Fruit fly (Drosophila melanogaster) whole organism, embryonic: ENCODE data around the gene Mtl.

Source experiments
- Ada2b ChIP-seq: fragments of 200-800 bp; sonication (Bioruptor generic); IDR thresholded peaks from 2 replicates; pipeline ENCODE4 v1.3.6; 2022; ENCODE audit warnings: missing biosample characterization, missing genetic modification characterization
- CG1024 ChIP-seq: fragments of 200-800 bp; sonication (Bioruptor generic); IDR thresholded peaks from 2 replicates; pipeline ENCODE4 v1.3.6; 2022; ENCODE audit warnings: missing biosample characterization, missing genetic modification characterization
- CG11504 ChIP-seq: fragments of 200-800 bp; sonication (Bioruptor generic); optimal IDR thresholded peaks from 3 replicates; lab custom pipeline; 2019; ENCODE audit warnings: missing biosample characterization, mild to moderate bottlenecking, missing genetic modification characterization, moderate library complexity
- CG12219 ChIP-seq: fragments of 200-800 bp; sonication (Bioruptor generic); optimal IDR thresholded peaks from 3 replicates; lab custom pipeline; 2018; ENCODE audit warnings: missing biosample characterization, mild to moderate bottlenecking, missing genetic modification characterization
- CG15269 ChIP-seq: fragments of 200-800 bp; sonication (Bioruptor generic); optimal IDR thresholded peaks from 2 replicates; lab custom pipeline; 2018; ENCODE audit warnings: missing biosample characterization, mild to moderate bottlenecking, missing genetic modification characterization, moderate library complexity
- CG15514 ChIP-seq: fragments of 200-800 bp; sonication (Bioruptor generic); optimal IDR thresholded peaks from 3 replicates; lab custom pipeline; 2017; ENCODE audit warnings: missing biosample characterization, missing genetic modification characterization, mild to moderate bottlenecking, moderate library complexity, missing genetic modification reagents
- CG1647 ChIP-seq: fragments of 200-800 bp; sonication (Bioruptor generic); optimal IDR thresholded peaks from 3 replicates; lab custom pipeline; 2016; ENCODE audit warnings: missing biosample characterization, missing genetic modification characterization
- CG17328 ChIP-seq: fragments of 200-800 bp; sonication (Bioruptor generic); IDR thresholded peaks from 2 replicates; pipeline ENCODE4 v1.3.6; 2022; ENCODE audit warnings: missing biosample characterization, missing genetic modification characterization
- CG17361 ChIP-seq: fragments of 200-800 bp; sonication (Bioruptor generic); IDR thresholded peaks from 3 replicates; pipeline ENCODE4 v1.3.6; 2022; ENCODE audit warnings: missing biosample characterization, missing genetic modification characterization
- CG17612 ChIP-seq: fragments of 200-800 bp; sonication (Bioruptor generic); IDR thresholded peaks from 2 replicates; pipeline ENCODE4 v1.3.6; 2022; ENCODE audit warnings: missing biosample characterization, missing genetic modification characterization
- CG30431 ChIP-seq: fragments of 200-800 bp; sonication (Bioruptor generic); optimal IDR thresholded peaks from 2 replicates; lab custom pipeline; 2017; ENCODE audit warnings: missing biosample characterization, missing genetic modification characterization
- CG31441 ChIP-seq: fragments of 200-800 bp; sonication (Bioruptor generic); IDR thresholded peaks from 2 replicates; pipeline ENCODE4 v1.3.6; 2022; ENCODE audit warnings: missing biosample characterization, missing genetic modification characterization
- CG3163 ChIP-seq: fragments of 200-800 bp; sonication (Bioruptor generic); optimal IDR thresholded peaks from 3 replicates; lab custom pipeline; 2016; ENCODE audit warnings: missing biosample characterization, missing genetic modification characterization
- CG3281 ChIP-seq: fragments of 200-800 bp; sonication (Bioruptor generic); optimal IDR thresholded peaks from 3 replicates; lab custom pipeline; 2017; ENCODE audit warnings: missing biosample characterization, mild to moderate bottlenecking, missing genetic modification characterization
- CG4360 ChIP-seq: fragments of 200-800 bp; sonication (Bioruptor generic); IDR thresholded peaks from 2 replicates; pipeline ENCODE4 v1.3.6; 2022; ENCODE audit warnings: missing biosample characterization, missing genetic modification characterization
- CG6654 ChIP-seq: fragments of 200-800 bp; sonication (Bioruptor generic); optimal IDR thresholded peaks from 2 replicates; lab custom pipeline; 2017; ENCODE audit warnings: missing biosample characterization, mild to moderate bottlenecking, missing genetic modification characterization
- CG6813 ChIP-seq: fragments of 200-800 bp; sonication (Bioruptor generic); optimal IDR thresholded peaks from 2 replicates; lab custom pipeline; 2017; ENCODE audit warnings: missing biosample characterization, missing genetic modification characterization, mild to moderate bottlenecking, moderate library complexity, missing genetic modification reagents
- CG7963 ChIP-seq: fragments of 200-800 bp; sonication (Bioruptor generic); IDR thresholded peaks from 3 replicates; pipeline ENCODE4 v1.3.6; 2022; ENCODE audit warnings: missing biosample characterization, missing genetic modification characterization; ENCODE audit not compliant: partially characterized antibody
- CG8089 ChIP-seq: fragments of 200-800 bp; sonication (Bioruptor generic); optimal IDR thresholded peaks from 3 replicates; lab custom pipeline; 2016; ENCODE audit warnings: missing biosample characterization, missing genetic modification characterization
- CG8281 ChIP-seq: fragments of 200-800 bp; sonication (Bioruptor generic); optimal IDR thresholded peaks from 2 replicates; lab custom pipeline; 2018; ENCODE audit warnings: missing biosample characterization, mild to moderate bottlenecking, missing genetic modification characterization, moderate library complexity
- CG8388 ChIP-seq: fragments of 200-800 bp; sonication (Bioruptor generic); optimal IDR thresholded peaks from 2 replicates; lab custom pipeline; 2019; ENCODE audit warnings: missing biosample characterization, mild to moderate bottlenecking, missing genetic modification characterization, moderate library complexity
- CG8924 ChIP-seq: fragments of 200-800 bp; optimal IDR thresholded peaks from 3 replicates; lab custom pipeline; 2019; ENCODE audit warnings: missing biosample characterization, mild to moderate bottlenecking, missing genetic modification characterization, moderate library complexity
- CG9727 ChIP-seq: fragments of 200-800 bp; sonication (Bioruptor generic); optimal IDR thresholded peaks from 3 replicates; lab custom pipeline; 2017; ENCODE audit warnings: missing biosample characterization, mild to moderate bottlenecking, missing genetic modification characterization
- CoRest ChIP-seq: fragments of 200-800 bp; sonication (Bioruptor generic); optimal IDR thresholded peaks from 3 replicates; lab custom pipeline; 2018; ENCODE audit warnings: missing biosample characterization, mild to moderate bottlenecking, missing genetic modification characterization, moderate library complexity
- CrebB ChIP-seq: fragments of 200-800 bp; sonication (Bioruptor generic); optimal IDR thresholded peaks from 3 replicates; lab custom pipeline; 2018; ENCODE audit warnings: missing biosample characterization, mild to moderate bottlenecking, missing genetic modification characterization
- Dip3 ChIP-seq: fragments of 200-800 bp; sonication (Bioruptor generic); optimal IDR thresholded peaks from 3 replicates; lab custom pipeline; 2016; ENCODE audit warnings: missing biosample characterization, missing genetic modification characterization
- Hsf ChIP-seq: fragments of 200-800 bp; sonication (Bioruptor generic); optimal IDR thresholded peaks from 3 replicates; lab custom pipeline; 2016; ENCODE audit warnings: missing biosample characterization, missing genetic modification characterization
- Myb ChIP-seq: fragments of 200-800 bp; sonication (Bioruptor generic); optimal IDR thresholded peaks from 2 replicates; lab custom pipeline; 2016; ENCODE audit warnings: missing biosample characterization, missing genetic modification characterization
- Sox102F ChIP-seq: fragments of 200-800 bp; sonication (Bioruptor generic); optimal IDR thresholded peaks from 2 replicates; lab custom pipeline; 2018; ENCODE audit warnings: missing biosample characterization, mild to moderate bottlenecking, missing genetic modification characterization, moderate library complexity
- ac ChIP-seq: fragments of 200-800 bp; sonication (Bioruptor generic); optimal IDR thresholded peaks from 3 replicates; lab custom pipeline; 2017; ENCODE audit warnings: missing biosample characterization, mild to moderate bottlenecking, missing genetic modification characterization
- cato ChIP-seq: fragments of 200-800 bp; sonication (Bioruptor generic); optimal IDR thresholded peaks from 2 replicates; lab custom pipeline; 2016; ENCODE audit warnings: missing biosample characterization, missing genetic modification characterization, borderline replicate concordance
- chif ChIP-seq, 2 experiments: fragments of 200-800 bp; sonication (Bioruptor generic); optimal IDR thresholded peaks; 3 replicates each; lab custom pipeline; 2016; ENCODE audit warnings: missing biosample characterization in 2 of 2, missing genetic modification characterization in 2 of 2
- dati ChIP-seq: fragments of 200-800 bp; sonication (Bioruptor generic); IDR thresholded peaks from 2 replicates; pipeline ENCODE4 v1.3.6; 2022; ENCODE audit warnings: missing biosample characterization, missing genetic modification characterization
- en ChIP-seq: fragments of 200-800 bp; sonication (Bioruptor generic); optimal IDR thresholded peaks from 2 replicates; lab custom pipeline; 2016; ENCODE audit warnings: missing biosample characterization, missing genetic modification characterization
- esg ChIP-seq: fragments of 200-800 bp; sonication (Bioruptor generic); conservative IDR thresholded peaks from 2 replicates; pipeline ENCODE4 v1.3.6; 2022; ENCODE audit warnings: missing biosample characterization, missing genetic modification characterization
- fd3F ChIP-seq: fragments of 200-800 bp; sonication (Bioruptor generic); optimal IDR thresholded peaks from 2 replicates; lab custom pipeline; 2018; ENCODE audit warnings: missing biosample characterization, mild to moderate bottlenecking, missing genetic modification characterization, moderate library complexity
- inv ChIP-seq: fragments of 200-800 bp; sonication (Bioruptor generic); IDR thresholded peaks from 2 replicates; pipeline ENCODE4 v1.3.6; 2022; ENCODE audit warnings: missing biosample characterization, missing genetic modification characterization; ENCODE audit not compliant: partially characterized antibody
- klu ChIP-seq: fragments of 200-800 bp; sonication (Bioruptor generic); IDR thresholded peaks from 2 replicates; pipeline ENCODE4 v1.3.6; 2022; ENCODE audit warnings: missing biosample characterization, missing genetic modification characterization
- lab ChIP-seq: fragments of 200-800 bp; sonication (Bioruptor generic); optimal IDR thresholded peaks from 3 replicates; lab custom pipeline; 2017; ENCODE audit warnings: missing biosample characterization, missing genetic modification characterization, mild to moderate bottlenecking, moderate library complexity, missing genetic modification reagents
- mam ChIP-seq: fragments of 200-800 bp; sonication (Bioruptor generic); optimal IDR thresholded peaks from 3 replicates; lab custom pipeline; 2016; ENCODE audit warnings: missing biosample characterization, missing genetic modification characterization
- odd ChIP-seq: fragments of 200-800 bp; sonication (Bioruptor generic); optimal IDR thresholded peaks from 2 replicates; lab custom pipeline; 2017; ENCODE audit warnings: missing biosample characterization, mild to moderate bottlenecking, missing genetic modification characterization
- sc ChIP-seq, 3 experiments: fragments of >200 bp in 2 of 3; fragments of 200-800 bp in 1 of 3; sonication (Bioruptor generic) in 1 of 3; optimal IDR thresholded peaks; 2 replicates in 2 of 3; 3 replicates in 1 of 3; lab custom pipeline; 2017; ENCODE audit warnings: mild to moderate bottlenecking in 1 of 3, missing biosample characterization in 1 of 3, missing genetic modification characterization in 1 of 3, missing genetic modification reagents in 1 of 3
- sd ChIP-seq: fragments of 200-800 bp; sonication (Bioruptor generic); optimal IDR thresholded peaks from 3 replicates; lab custom pipeline; 2018; ENCODE audit warnings: missing biosample characterization, mild to moderate bottlenecking, missing genetic modification characterization, moderate library complexity
- sens ChIP-seq: fragments of 200-800 bp; sonication (Bioruptor generic); peaks from one replicate; lab custom pipeline; 2016; ENCODE audit warnings: missing biosample characterization, missing genetic modification characterization
- shn ChIP-seq: fragments of 200-800 bp; sonication (Bioruptor generic); optimal IDR thresholded peaks from 3 replicates; lab custom pipeline; 2016; ENCODE audit warnings: missing biosample characterization, missing genetic modification characterization
- so ChIP-seq: fragments of 200-800 bp; sonication (Bioruptor generic); IDR thresholded peaks from 3 replicates; pipeline ENCODE4 v1.3.6; 2022; ENCODE audit warnings: missing biosample characterization, missing genetic modification characterization
- tna ChIP-seq: fragments of 200-800 bp; sonication (Bioruptor generic); IDR thresholded peaks from 2 replicates; pipeline ENCODE4 v1.3.6; 2022; ENCODE audit warnings: missing biosample characterization, missing genetic modification characterization; ENCODE audit not compliant: partially characterized antibody
- wek ChIP-seq: fragments of 200-800 bp; sonication (Bioruptor generic); optimal IDR thresholded peaks from 3 replicates; lab custom pipeline; 2018; ENCODE audit warnings: missing biosample characterization, mild to moderate bottlenecking, missing genetic modification characterization, moderate library complexity

Mtl gene

DNA sequence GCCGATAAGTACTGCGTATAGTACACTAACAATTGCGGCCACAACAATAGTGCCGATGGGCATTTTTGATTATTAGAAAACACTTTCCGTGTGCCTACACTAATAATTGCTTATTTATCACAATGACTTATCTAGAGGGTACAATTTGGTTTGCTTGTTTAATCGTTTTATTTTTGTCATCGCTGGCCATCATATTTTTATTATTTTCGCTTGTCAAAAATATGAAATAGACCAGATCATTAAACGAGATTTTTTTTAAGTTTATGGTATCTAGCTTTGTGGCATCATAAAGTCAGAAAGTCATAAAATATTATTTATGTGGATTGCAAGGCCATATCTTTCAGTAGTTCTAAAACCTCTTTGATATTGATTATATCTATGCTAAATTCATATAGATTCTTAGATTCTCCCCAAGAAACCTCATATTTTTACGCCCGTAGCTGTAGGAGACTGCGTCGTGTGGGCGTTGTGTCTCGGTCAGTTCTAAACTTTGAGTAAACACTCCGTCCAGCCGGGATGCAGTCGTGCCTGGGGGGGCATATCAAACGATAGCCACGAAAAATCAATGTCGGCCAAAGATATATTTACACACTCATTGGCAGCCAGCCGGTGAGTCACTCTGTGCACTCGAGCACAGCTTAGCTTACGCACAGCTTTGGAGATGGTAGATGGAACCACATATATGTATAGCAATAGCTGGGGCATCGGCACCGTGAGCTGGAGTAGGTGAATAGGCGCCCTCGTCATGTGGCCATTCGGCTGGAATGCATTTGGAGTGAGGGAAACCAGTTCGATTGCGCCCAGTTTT is 31.4 kb upstream of the Mtl start (continued):
- TF ChIP-seq CG8924 (tag; lab: Kevin White, UChicago) (peak; percentile 18), Dip3 (GFP tag; lab: Kevin White, UChicago) (peak; percentile 21), lab (GFP tag; lab: Kevin White, UChicago) (peak; percentile 31), CG12219 (GFP tag; lab: Kevin White, UChicago) (no peak), CG8281 (no peak), CG17328 (GFP tag; lab: Robert Waterston, UW) (no peak), CrebB (tag; lab: Kevin White, UChicago) (no peak), CG30431 (GFP tag; lab: Kevin White, UChicago) (peak; percentile 9), ac (no peak), CG8089 (GFP tag; lab: Kevin White, UChicago) (no peak), wek (GFP tag; lab: Kevin White, UChicago) (no peak), en (GFP tag; lab: Kevin White, UChicago) (no peak), sd (no peak), CG9727 (GFP tag; lab: Kevin White, UChicago) (peak; percentile 48), klu (GFP tag; lab: Robert Waterston, UW) (no peak), so (GFP tag; lab: Robert Waterston, UW) (peak; percentile 45; the same call in 1 of the 3 replicates), Myb (peak; percentile 15), tna (no peak), CG6654 (GFP tag; lab: Kevin White, UChicago) (peak; percentile 12), Ada2b (no peak), dati (GFP tag; lab: Robert Waterston, UW) (peak; percentile 16; the same call in 1 of the 2 replicates), CG8388 (peak; percentile 10), inv (GFP tag; lab: Robert Waterston, UW) (no peak), CG15514 (GFP tag; lab: Kevin White, UChicago) (no peak), odd (GFP tag; lab: Kevin White, UChicago) (no peak), esg (GFP tag; lab: Robert Waterston, UW) (no peak), CG4360 (GFP tag; lab: Robert Waterston, UW) (no peak), CG3281 (GFP tag; lab: Kevin White, UChicago) (peak; percentile 1), chif (GFP tag; optimal IDR thresholded peaks at IDR 0.05; lab: Kevin White, UChicago) (peak in 1 of 2 experiments; percentile 25), CG17612 (no peak), CG1024 (no peak), mam (peak; percentile 19), CG7963 (GFP tag; lab: Robert Waterston, UW) (no peak), cato (GFP tag; lab: Kevin White, UChicago) (no peak), CG17361 (GFP tag; lab: Robert Waterston, UW) (peak; percentile 60; the same call in 2 of the 3 replicates), CG15269 (peak; percentile 28), CG11504 (peak; percentile 28), sens (GFP tag; lab: Kevin White, UChicago) (peak; percentile 82), CG3163 (GFP tag; lab: Kevin White, UChicago) (no peak), Hsf (peak; percentile 47), shn (GFP tag; lab: Kevin White, UChicago) (peak; percentile 2), sc (optimal IDR thresholded peaks at IDR 0.05; lab: Kevin White, UChicago) (no peak), sc (GFP tag; optimal IDR thresholded peaks at IDR 0.05; lab: Kevin White, UChicago) (no peak), CG6813 (GFP tag; lab: Kevin White, UChicago) (peak; percentile 10), CoRest (tag; lab: Kevin White, UChicago) (peak; percentile 43), Sox102F (GFP tag; lab: Kevin White, UChicago) (peak; percentile 9), fd3F (no peak), CG1647 (no peak), CG31441 (peak; percentile 69)
